Worm (Caenorhabditis elegans) whole organism, L4 larva: ENCODE results near the gene F18A12.7.
"Not testable (repeated sequence)": the region's sequence is repeated elsewhere in the genome, so short reads cannot be mapped to it uniquely, and the experiment has no call there.

ENCODE experiments used
- F10B5.3 ChIP-seq: sonication (generic microtip); optimal IDR thresholded peaks from 2 replicates; lab custom pipeline; 2016; ENCODE audit warnings: mild to moderate bottlenecking, missing genetic modification characterization, missing compliant biosample characterization
- F26F4.8 ChIP-seq: fragments of 200-800 bp; sonication (Bioruptor generic); conservative IDR thresholded peaks from 2 replicates; pipeline ENCODE4 v1.3.6; 2022; ENCODE audit warnings: missing genetic modification characterization, missing compliant biosample characterization
- F37D6.2 ChIP-seq: sonication (generic microtip); optimal IDR thresholded peaks from 2 replicates; lab custom pipeline; 2016; ENCODE audit warnings: mild to moderate bottlenecking, missing genetic modification characterization, missing compliant biosample characterization
- F49E8.2 ChIP-seq: sonication (generic microtip); optimal IDR thresholded peaks from 2 replicates; lab custom pipeline; 2016; ENCODE audit warnings: missing compliant biosample characterization, mild to moderate bottlenecking, missing genetic modification characterization, borderline replicate concordance
- T26A8.4 ChIP-seq: fragments of 200-800 bp; sonication (Bioruptor generic); IDR thresholded peaks from 2 replicates; pipeline ENCODE4 v1.3.6; 2022; ENCODE audit warnings: missing genetic modification characterization, missing compliant biosample characterization
- Y105C5A.15 ChIP-seq: fragments of 200-800 bp; sonication (Bioruptor generic); IDR thresholded peaks from 2 replicates; pipeline ENCODE4 v1.3.6; 2022; ENCODE audit warnings: missing genetic modification characterization, missing compliant biosample characterization
- ama-1 ChIP-seq: fragments of 150-350 bp; optimal IDR thresholded peaks from 2 replicates; lab custom pipeline; 2014; ENCODE audit warnings: inconsistent platforms, mixed read lengths
- arid-1 ChIP-seq: fragments of 200-800 bp; sonication (Bioruptor generic); conservative IDR thresholded peaks from 2 replicates; pipeline ENCODE4 v1.3.6; 2022; ENCODE audit warnings: missing genetic modification reagents, missing genetic modification characterization, missing compliant biosample characterization
- ceh-20 ChIP-seq: fragments of 200-800 bp; sonication (Bioruptor generic); IDR thresholded peaks from 2 replicates; pipeline ENCODE4 v1.3.6; 2022; ENCODE audit warnings: missing genetic modification reagents, missing genetic modification characterization, missing compliant biosample characterization
- ceh-28 ChIP-seq: fragments of 150-350 bp; optimal IDR thresholded peaks from 2 replicates; lab custom pipeline; 2014; ENCODE audit warnings: missing biosample characterization, missing genetic modification reagents, missing genetic modification characterization
- cey-2 ChIP-seq: sonication (generic microtip); optimal IDR thresholded peaks from 3 replicates; lab custom pipeline; 2017; ENCODE audit warnings: missing genetic modification characterization, mild to moderate bottlenecking, missing compliant biosample characterization, antibody characterized with exemption, borderline replicate concordance; ENCODE audit not compliant: insufficient read depth
- daf-12 ChIP-seq: fragments of 150-350 bp; optimal IDR thresholded peaks from 2 replicates; lab custom pipeline; 2014; ENCODE audit warnings: missing biosample characterization, missing genetic modification reagents, missing genetic modification characterization
- daf-16 ChIP-seq, 3 experiments: sonication (generic microtip); optimal IDR thresholded peaks; 2 replicates each; lab custom pipeline; 2016 to 2017; ENCODE audit warnings: missing genetic modification characterization in 3 of 3, missing genetic modification reagents in 3 of 3, mild to moderate bottlenecking in 2 of 3, missing compliant biosample characterization in 2 of 3, missing biosample characterization in 1 of 3, moderate library complexity in 1 of 3
- daf-19 ChIP-seq: fragments of 200-800 bp; sonication (Bioruptor generic); conservative IDR thresholded peaks from 2 replicates; pipeline ENCODE4 v1.3.6; 2022; ENCODE audit warnings: missing genetic modification characterization, missing compliant biosample characterization
- dmd-6 ChIP-seq: fragments of 200-800 bp; sonication (Bioruptor generic); IDR thresholded peaks from 2 replicates; pipeline ENCODE4 v1.3.6; 2022; ENCODE audit warnings: missing genetic modification reagents, missing genetic modification characterization, missing compliant biosample characterization
- dpl-1 ChIP-seq: fragments of 150-350 bp; optimal IDR thresholded peaks from 2 replicates; lab custom pipeline; 2014; ENCODE audit warnings: missing biosample characterization, missing genetic modification reagents, missing genetic modification characterization
- gei-8 ChIP-seq: fragments of 200-800 bp; sonication (Bioruptor generic); optimal IDR thresholded peaks from 2 replicates; lab custom pipeline; 2018; ENCODE audit warnings: mild to moderate bottlenecking, missing genetic modification characterization, missing compliant biosample characterization
- hif-1 ChIP-seq, 2 experiments: sonication (generic microtip); optimal IDR thresholded peaks; 2 replicates each; lab custom pipeline; 2016 to 2017; ENCODE audit warnings: missing compliant biosample characterization in 2 of 2, missing genetic modification characterization in 2 of 2, missing genetic modification reagents in 2 of 2, missing genotype in 2 of 2, mild to moderate bottlenecking in 1 of 2
- hlh-30 ChIP-seq: sonication (generic microtip); optimal IDR thresholded peaks from 2 replicates; lab custom pipeline; 2017; ENCODE audit warnings: antibody characterized with exemption, mild to moderate bottlenecking, missing genetic modification characterization, missing compliant biosample characterization; ENCODE audit not compliant: insufficient read depth
- lin-1 ChIP-seq: fragments of 200-800 bp; sonication (Bioruptor generic); IDR thresholded peaks from 2 replicates; pipeline ENCODE4 v1.3.6; 2022; ENCODE audit warnings: missing genetic modification reagents, missing genetic modification characterization, missing compliant biosample characterization
- lin-13 ChIP-seq: fragments of 150-350 bp; optimal IDR thresholded peaks from 2 replicates; lab custom pipeline; 2014; ENCODE audit warnings: missing biosample characterization, missing genetic modification reagents, missing genetic modification characterization
- lin-15B ChIP-seq: fragments of 150-350 bp; sonication (generic microtip); optimal IDR thresholded peaks from 3 replicates; lab custom pipeline; 2014; ENCODE audit warnings: missing biosample characterization, missing genetic modification characterization
- lin-39 ChIP-seq: fragments of 150-350 bp; optimal IDR thresholded peaks from 2 replicates; lab custom pipeline; 2014; ENCODE audit warnings: missing biosample characterization, missing genetic modification reagents, missing genetic modification characterization
- mep-1 ChIP-seq: fragments of 150-350 bp; sonication (generic microtip); optimal IDR thresholded peaks from 3 replicates; lab custom pipeline; 2014; ENCODE audit warnings: missing biosample characterization, missing genetic modification characterization
- mxl-3 ChIP-seq: fragments of 200-800 bp; sonication (Bioruptor generic); optimal IDR thresholded peaks from 2 replicates; lab custom pipeline; 2018; ENCODE audit warnings: mild to moderate bottlenecking, missing genetic modification characterization, missing compliant biosample characterization
- nhr-11 ChIP-seq: fragments of 150-350 bp; optimal IDR thresholded peaks from 2 replicates; lab custom pipeline; 2014; ENCODE audit warnings: missing biosample characterization, missing genetic modification characterization
- nhr-237 ChIP-seq: sonication (generic microtip); optimal IDR thresholded peaks from 2 replicates; lab custom pipeline; 2017; ENCODE audit warnings: missing biosample characterization, missing genetic modification characterization
- nhr-25 ChIP-seq: sonication (generic microtip); optimal IDR thresholded peaks from 2 replicates; lab custom pipeline; 2017; ENCODE audit warnings: missing genetic modification characterization, mild to moderate bottlenecking, missing compliant biosample characterization, antibody characterized with exemption, moderate library complexity, borderline replicate concordance; ENCODE audit not compliant: insufficient read depth
- saeg-2 ChIP-seq: fragments of 200-800 bp; sonication (Bioruptor generic); IDR thresholded peaks from 2 replicates; pipeline ENCODE4 v1.3.6; 2022; ENCODE audit warnings: missing genetic modification reagents, missing genetic modification characterization, missing compliant biosample characterization
- sdz-12 ChIP-seq: fragments of 200-800 bp; sonication (Bioruptor generic); optimal IDR thresholded peaks from 2 replicates; lab custom pipeline; 2018; ENCODE audit warnings: mild to moderate bottlenecking, missing genetic modification characterization, missing compliant biosample characterization
- snpc-1.2 ChIP-seq: fragments of 200-800 bp; sonication (Bioruptor generic); IDR thresholded peaks from 2 replicates; pipeline ENCODE4 v1.3.6; 2022; ENCODE audit warnings: missing genetic modification reagents, missing genetic modification characterization, missing compliant biosample characterization
- snpc-4 ChIP-seq: fragments of 150-350 bp; optimal IDR thresholded peaks from 2 replicates; lab custom pipeline; 2014; ENCODE audit warnings: missing biosample characterization, missing genetic modification characterization
- spr-1 ChIP-seq: sonication (generic microtip); optimal IDR thresholded peaks from 2 replicates; lab custom pipeline; 2016; ENCODE audit warnings: mild to moderate bottlenecking, missing genetic modification characterization, missing compliant biosample characterization
- spr-3 ChIP-seq: fragments of 200-800 bp; sonication (Bioruptor generic); optimal IDR thresholded peaks from 2 replicates; lab custom pipeline; 2018; ENCODE audit warnings: mild to moderate bottlenecking, missing genetic modification characterization, missing compliant biosample characterization
- tag-97 ChIP-seq: fragments of 200-800 bp; sonication (Bioruptor generic); IDR thresholded peaks from 2 replicates; pipeline ENCODE4 v1.3.6; 2022; ENCODE audit warnings: missing genetic modification characterization, missing compliant biosample characterization
- unc-62 ChIP-seq, 3 experiments: fragments of 150-350 bp in 1 of 3; sonication (generic microtip); optimal IDR thresholded peaks in 2 of 3; peaks in 1 of 3; 1 replicate in 1 of 3; 2 replicates in 2 of 3; lab custom pipeline; 2014 to 2017; ENCODE audit warnings: missing biosample characterization in 3 of 3, missing genetic modification characterization in 3 of 3, missing genetic modification reagents in 3 of 3, missing genotype in 1 of 3
- vab-7 ChIP-seq: fragments of 200-800 bp; sonication (Bioruptor generic); IDR thresholded peaks from 2 replicates; pipeline ENCODE4 v1.3.6; 2022; ENCODE audit warnings: missing genetic modification reagents, missing genetic modification characterization, missing compliant biosample characterization
- zfp-2 ChIP-seq: sonication (generic microtip); optimal IDR thresholded peaks from 2 replicates; lab custom pipeline; 2016; ENCODE audit warnings: mild to moderate bottlenecking, missing genetic modification characterization, missing compliant biosample characterization
- zip-11 ChIP-seq: fragments of 200-800 bp; sonication (Bioruptor generic); IDR thresholded peaks from 2 replicates; pipeline ENCODE4 v1.3.6; 2022; ENCODE audit warnings: missing genetic modification characterization, missing compliant biosample characterization
- zip-2 ChIP-seq: fragments of 150-350 bp; optimal IDR thresholded peaks from 2 replicates; lab custom pipeline; 2014; ENCODE audit warnings: missing biosample characterization, missing genetic modification characterization
- ztf-11 ChIP-seq: fragments of 150-350 bp; optimal IDR thresholded peaks from 2 replicates; lab custom pipeline; 2014; ENCODE audit warnings: missing biosample characterization, missing genetic modification characterization

The F18A12.7 gene

ce11 chrII:3458209-3458608 lies 43.9 kb upstream of the F18A12.7 start, which contains the start of the genes C16C8.26 and C16C8.19:
Gene C16C8.26 (minus strand): TSS chrII:3458309.
Gene C16C8.19 (plus strand): TSS chrII:3458487.
- TF ChIP-seq spr-3 (GFP tag; lab: Kevin White, UChicago): no peak
- TF ChIP-seq lin-39 (tag; lab: Kevin White, UChicago): no peak
- no peak for TF ChIP-seq cey-2 (tag; lab: Kevin White, UChicago)
- TF ChIP-seq F37D6.2 (tag; lab: Kevin White, UChicago): no peak
- no peak for TF ChIP-seq zfp-2 (tag; lab: Kevin White, UChicago)
- no peak for TF ChIP-seq ceh-20 (GFP tag; lab: Robert Waterston, UW)
- TF ChIP-seq nhr-25: no peak
- no peak for TF ChIP-seq saeg-2 (GFP tag; lab: Robert Waterston, UW)
- no peak for TF ChIP-seq dmd-6 (GFP tag; lab: Robert Waterston, UW)
- TF ChIP-seq lin-13 (GFP tag; lab: Kevin White, UChicago): no peak
- no peak for TF ChIP-seq mxl-3

- TF ChIP-seq daf-12 (tag; lab: Kevin White, UChicago) (no peak), zip-2 (tag; lab: Kevin White, UChicago) (no peak), lin-15B (no peak), Y105C5A.15 (GFP tag; lab: Robert Waterston, UW) (no peak)
Observed at ce11 chrII:3453521-3453920, 39.2 kb upstream of the F18A12.7 start, which contains the start of gene C16C8.11. Gene C16C8.11 (plus strand): TSS chrII:3453708.

- TF ChIP-seq daf-19 (GFP tag; lab: Robert Waterston, UW) (no peak), T26A8.4 (GFP tag; lab: Robert Waterston, UW) (no peak), lin-1 (GFP tag; lab: Robert Waterston, UW) (no peak), dpl-1 (GFP tag; lab: Kevin White, UChicago) (no peak), nhr-237 (tag; lab: Kevin White, UChicago) (no peak), daf-12 (tag; lab: Kevin White, UChicago) (no peak), zip-11 (no peak), gei-8 (no peak), ceh-28 (tag; lab: Kevin White, UChicago) (no peak), arid-1 (GFP tag; lab: Robert Waterston, UW) (no peak), mep-1 (tag; lab: Kevin White, UChicago) (no peak), F26F4.8 (GFP tag; lab: Robert Waterston, UW) (no peak)
Observed at ce11 chrII:3452421-3452820, 38.1 kb upstream of the F18A12.7 start, which contains the start of gene C16C8.12. Gene C16C8.12 (plus strand): TSS chrII:3452721.

- not testable (repeated sequence) for TF ChIP-seq F49E8.2 (tag; lab: Kevin White, UChicago); nhr-25; nhr-11 (tag; lab: Kevin White, UChicago)
Observed at ce11 chrII:3449514-3449913, 35.2 kb upstream of the F18A12.7 start, which contains the start of gene C16C8.14. Gene C16C8.14 (plus strand): TSS chrII:3449814.

ce11 chrII:3448776-3449280 lies 34.5 kb upstream of the F18A12.7 start, which contains the start of gene C16C8.25:
Gene C16C8.25 (plus strand): TSS chrII:3449230.
- no peak for TF ChIP-seq F26F4.8 (GFP tag; lab: Robert Waterston, UW)
- TF ChIP-seq tag-97: no peak
- TF ChIP-seq lin-1 (GFP tag; lab: Robert Waterston, UW): no peak
- TF ChIP-seq hif-1 (tag; optimal IDR thresholded peaks at IDR 0.05; lab: Kevin White, UChicago): no peak
- no peak for TF ChIP-seq spr-1 (tag; lab: Kevin White, UChicago)
- no peak for TF ChIP-seq ztf-11 (tag; lab: Kevin White, UChicago)
- no peak for TF ChIP-seq ama-1 (lab: Kevin White, UChicago)
- no peak for TF ChIP-seq arid-1 (GFP tag; lab: Robert Waterston, UW)
- TF ChIP-seq snpc-4 (tag; lab: Kevin White, UChicago): no peak
- TF ChIP-seq snpc-1.2 (GFP tag; lab: Robert Waterston, UW): no peak
- TF ChIP-seq F10B5.3 (tag; lab: Kevin White, UChicago): no peak
- TF ChIP-seq dpl-1 (GFP tag; lab: Kevin White, UChicago): no peak
- TF ChIP-seq hlh-30 (tag; lab: Kevin White, UChicago): no peak
- no peak for TF ChIP-seq vab-7 (GFP tag; lab: Robert Waterston, UW)
- no peak for TF ChIP-seq sdz-12 (GFP tag; lab: Kevin White, UChicago)
- no peak for TF ChIP-seq nhr-237 (tag; lab: Kevin White, UChicago)
- TF ChIP-seq unc-62 (GFP tag; optimal IDR thresholded peaks at IDR 0.05 in 1 of 2; lab: Kevin White, UChicago): no peak
- TF ChIP-seq unc-62 (tag; optimal IDR thresholded peaks at IDR 0.05; lab: Kevin White, UChicago): no peak
- no peak for TF ChIP-seq daf-16 (GFP tag; optimal IDR thresholded peaks at IDR 0.05; lab: Kevin White, UChicago)
- TF ChIP-seq daf-16 (tag; optimal IDR thresholded peaks at IDR 0.05; lab: Kevin White, UChicago): no peak
- TF ChIP-seq, all 104 proteins: peak for 0
